Fruit fly (Drosophila melanogaster) whole organism, embryonic: ENCODE data around the gene Dus3.
A peak's percentile ranks its signal among the peaks of the same experiment; 100 is the strongest.

Source experiments
- Adf1 ChIP-seq: fragments of 200-800 bp; sonication (Bioruptor generic); IDR thresholded peaks from 2 replicates; pipeline ENCODE4 v1.3.6; 2022; ENCODE audit warnings: missing biosample characterization, missing genetic modification characterization
- Antp ChIP-seq: fragments of 200-800 bp; sonication (Bioruptor generic); optimal IDR thresholded peaks from 3 replicates; lab custom pipeline; 2016; ENCODE audit warnings: missing biosample characterization, missing genetic modification characterization
- Awh ChIP-seq: fragments of 200-800 bp; sonication (Bioruptor generic); IDR thresholded peaks from 2 replicates; pipeline ENCODE4, ENCODE4 v1.3.6; 2022; ENCODE audit warnings: missing biosample characterization, missing genetic modification characterization
- CG10321 ChIP-seq: fragments of 200-800 bp; sonication (Bioruptor generic); IDR thresholded peaks from 2 replicates; pipeline ENCODE4 v1.3.6; 2022; ENCODE audit warnings: missing biosample characterization, missing genetic modification characterization
- CG11723 ChIP-seq: fragments of 200-800 bp; sonication (Bioruptor generic); optimal IDR thresholded peaks from 2 replicates; lab custom pipeline; 2017; ENCODE audit warnings: missing biosample characterization, mild to moderate bottlenecking, missing genetic modification characterization
- CG12071 ChIP-seq: fragments of 200-800 bp; sonication (Bioruptor generic); optimal IDR thresholded peaks from 3 replicates; lab custom pipeline; 2018; ENCODE audit warnings: missing biosample characterization, mild to moderate bottlenecking, missing genetic modification characterization
- CG12299 ChIP-seq: fragments of 200-800 bp; sonication (Bioruptor generic); optimal IDR thresholded peaks from 2 replicates; lab custom pipeline; 2018; ENCODE audit warnings: missing biosample characterization, mild to moderate bottlenecking, missing genetic modification characterization
- CG13296 ChIP-seq: fragments of 200-800 bp; sonication (Bioruptor generic); optimal IDR thresholded peaks from 3 replicates; lab custom pipeline; 2018; ENCODE audit warnings: missing biosample characterization, mild to moderate bottlenecking, missing genetic modification characterization
- CG17359 ChIP-seq: fragments of 200-800 bp; sonication (Bioruptor generic); optimal IDR thresholded peaks from 3 replicates; lab custom pipeline; 2018; ENCODE audit warnings: missing biosample characterization, mild to moderate bottlenecking, missing genetic modification characterization, moderate library complexity
- CG2116 ChIP-seq: fragments of 200-800 bp; sonication (Bioruptor generic); optimal IDR thresholded peaks from 3 replicates; lab custom pipeline; 2018; ENCODE audit warnings: missing biosample characterization, mild to moderate bottlenecking, missing genetic modification characterization
- CG2875 ChIP-seq: fragments of 200-800 bp; sonication (Bioruptor generic); optimal IDR thresholded peaks from 2 replicates; lab custom pipeline; 2017; ENCODE audit warnings: missing biosample characterization, mild to moderate bottlenecking, missing genetic modification characterization, missing genetic modification reagents
- CG32767 ChIP-seq: fragments of 200-800 bp; sonication (Bioruptor generic); IDR thresholded peaks from 2 replicates; pipeline ENCODE4 v1.3.6; 2022; ENCODE audit warnings: missing biosample characterization, missing genetic modification characterization
- CG43689 ChIP-seq: fragments of 200-800 bp; sonication (Bioruptor generic); IDR thresholded peaks from 2 replicates; pipeline ENCODE4 v1.3.6; 2022; ENCODE audit warnings: missing biosample characterization, missing genetic modification characterization
- CG5245 ChIP-seq: fragments of 200-800 bp; sonication (Bioruptor generic); optimal IDR thresholded peaks from 3 replicates; lab custom pipeline; 2016; ENCODE audit warnings: missing biosample characterization, missing genetic modification characterization
- CG6175 ChIP-seq: fragments of 200-800 bp; sonication (Bioruptor generic); IDR thresholded peaks from 3 replicates; pipeline ENCODE4 v1.3.6; 2022; ENCODE audit warnings: missing biosample characterization, missing genetic modification characterization
- CG6791 ChIP-seq: fragments of 200-800 bp; sonication (Bioruptor generic); IDR thresholded peaks from 3 replicates; pipeline ENCODE4 v1.3.6; 2022; ENCODE audit warnings: missing biosample characterization, missing genetic modification characterization; ENCODE audit not compliant: partially characterized antibody
- CG9817 ChIP-seq: fragments of 200-800 bp; sonication (Bioruptor generic); optimal IDR thresholded peaks from 2 replicates; lab custom pipeline; 2018; ENCODE audit warnings: missing biosample characterization, mild to moderate bottlenecking, missing genetic modification characterization, moderate library complexity
- CTCF ChIP-seq: fragments of 200-800 bp; sonication (Bioruptor generic); optimal IDR thresholded peaks from 2 replicates; lab custom pipeline; 2017; ENCODE audit warnings: missing biosample characterization, mild to moderate bottlenecking, missing genetic modification characterization, moderate library complexity
- Chrac-16 ChIP-seq: fragments of 200-800 bp; sonication (Bioruptor generic); optimal IDR thresholded peaks from 3 replicates; lab custom pipeline; 2016; ENCODE audit warnings: missing biosample characterization, missing genetic modification characterization
- CrebB ChIP-seq: fragments of 200-800 bp; sonication (Bioruptor generic); optimal IDR thresholded peaks from 3 replicates; lab custom pipeline; 2018; ENCODE audit warnings: missing biosample characterization, mild to moderate bottlenecking, missing genetic modification characterization
- Dip3 ChIP-seq: fragments of 200-800 bp; sonication (Bioruptor generic); optimal IDR thresholded peaks from 3 replicates; lab custom pipeline; 2016; ENCODE audit warnings: missing biosample characterization, missing genetic modification characterization
- Dll ChIP-seq: fragments of 200-800 bp; sonication (Bioruptor generic); IDR thresholded peaks from 4 replicates; pipeline ENCODE4 v1.3.6; 2022; ENCODE audit warnings: missing biosample characterization, missing genetic modification characterization; ENCODE audit not compliant: partially characterized antibody
- HLH54F ChIP-seq: fragments of 200-800 bp; sonication (Bioruptor generic); optimal IDR thresholded peaks from 3 replicates; lab custom pipeline; 2016; ENCODE audit warnings: missing biosample characterization, missing genetic modification characterization
- Jarid2 ChIP-seq: fragments of 200-800 bp; sonication (Bioruptor generic); optimal IDR thresholded peaks from 3 replicates; lab custom pipeline; 2017; ENCODE audit warnings: mild to moderate bottlenecking, missing biosample characterization, missing genetic modification reagents, missing genetic modification characterization
- Pdp1 ChIP-seq, 2 experiments: fragments of 200-800 bp; sonication (Bioruptor generic); optimal IDR thresholded peaks; 3 replicates each; lab custom pipeline; 2016; ENCODE audit warnings: missing biosample characterization in 2 of 2, missing genetic modification characterization in 2 of 2, mild to moderate bottlenecking in 1 of 2, moderate library complexity in 1 of 2
- Ptx1 ChIP-seq: fragments of 200-800 bp; sonication (Bioruptor generic); IDR thresholded peaks from 2 replicates; pipeline ENCODE4 v1.3.6; 2022; ENCODE audit warnings: missing biosample characterization, missing genetic modification characterization
- Sry-β ChIP-seq: fragments of 200-800 bp; sonication (Bioruptor generic); optimal IDR thresholded peaks from 2 replicates; lab custom pipeline; 2018; ENCODE audit warnings: missing biosample characterization, mild to moderate bottlenecking, missing genetic modification characterization, moderate library complexity
- Stat92E ChIP-seq, 3 experiments: fragments of >200 bp in 2 of 3; fragments of 200-800 bp in 1 of 3; sonication (Bioruptor generic) in 1 of 3; optimal IDR thresholded peaks; 2 replicates each; lab custom pipeline; 2017 to 2019; ENCODE audit warnings: missing biosample characterization in 3 of 3, missing genetic modification characterization in 3 of 3, mild to moderate bottlenecking in 1 of 3, moderate library complexity in 1 of 3
- Taf1 ChIP-seq: fragments of 200-800 bp; sonication (Bioruptor generic); IDR thresholded peaks from 2 replicates; pipeline ENCODE4 v1.3.6; 2022; ENCODE audit warnings: missing biosample characterization, missing genetic modification characterization
- Usf ChIP-seq: fragments of 200-800 bp; sonication (Bioruptor generic); optimal IDR thresholded peaks from 2 replicates; lab custom pipeline; 2017; ENCODE audit warnings: missing genotype, missing biosample characterization, missing genetic modification characterization
- amos ChIP-seq: fragments of 200-800 bp; sonication (Bioruptor generic); IDR thresholded peaks from 2 replicates; pipeline ENCODE4 v1.3.6; 2022; ENCODE audit warnings: missing biosample characterization, missing genetic modification characterization; ENCODE audit not compliant: partially characterized antibody
- bcd ChIP-seq: fragments of 200-800 bp; sonication (Bioruptor generic); optimal IDR thresholded peaks from 2 replicates; lab custom pipeline; 2017; ENCODE audit warnings: missing biosample characterization, mild to moderate bottlenecking, missing genetic modification characterization
- crol ChIP-seq: fragments of 200-800 bp; sonication (Bioruptor generic); IDR thresholded peaks from 2 replicates; pipeline ENCODE4 v1.3.6; 2022; ENCODE audit warnings: missing biosample characterization, missing genetic modification characterization
- cwo ChIP-seq: fragments of 200-800 bp; sonication (Bioruptor generic); optimal IDR thresholded peaks from 3 replicates; lab custom pipeline; 2017; ENCODE audit warnings: missing biosample characterization, missing genetic modification characterization, mild to moderate bottlenecking, moderate library complexity, missing genetic modification reagents
- da ChIP-seq: fragments of 200-800 bp; sonication (Bioruptor generic); optimal IDR thresholded peaks from 2 replicates; lab custom pipeline; 2016; ENCODE audit warnings: missing biosample characterization, missing genetic modification characterization
- disco-r ChIP-seq: fragments of 200-800 bp; sonication (Bioruptor generic); optimal IDR thresholded peaks from 2 replicates; lab custom pipeline; 2016; ENCODE audit warnings: missing biosample characterization, missing genetic modification characterization
- dm ChIP-seq: fragments of 200-800 bp; sonication (Bioruptor generic); optimal IDR thresholded peaks from 3 replicates; lab custom pipeline; 2016; ENCODE audit warnings: missing biosample characterization, missing genetic modification characterization
- emc ChIP-seq: fragments of 200-800 bp; sonication (Bioruptor generic); optimal IDR thresholded peaks from 2 replicates; lab custom pipeline; 2016; ENCODE audit warnings: missing biosample characterization, missing genetic modification characterization
- ham ChIP-seq: fragments of 200-800 bp; sonication (Bioruptor generic); IDR thresholded peaks from 2 replicates; pipeline ENCODE4 v1.3.6; 2022; ENCODE audit warnings: missing biosample characterization, missing genetic modification characterization
- hbn ChIP-seq: fragments of 200-800 bp; sonication (Bioruptor generic); IDR thresholded peaks from 2 replicates; pipeline ENCODE4 v1.3.6; 2022; ENCODE audit warnings: missing biosample characterization, missing genetic modification characterization; ENCODE audit not compliant: partially characterized antibody
- her ChIP-seq: fragments of 200-800 bp; sonication (Bioruptor generic); optimal IDR thresholded peaks from 2 replicates; lab custom pipeline; 2016; ENCODE audit warnings: missing biosample characterization, missing genetic modification characterization
- insv ChIP-seq, 2 experiments: fragments of 200-800 bp; sonication (Bioruptor generic); optimal IDR thresholded peaks; 3 replicates each; lab custom pipeline; 2016 to 2018; ENCODE audit warnings: missing biosample characterization in 2 of 2, missing genetic modification characterization in 2 of 2
- maf-S ChIP-seq: fragments of 200-800 bp; sonication (Bioruptor generic); optimal IDR thresholded peaks from 2 replicates; lab custom pipeline; 2016; ENCODE audit warnings: missing biosample characterization, missing genetic modification characterization
- nerfin-1 ChIP-seq: fragments of 200-800 bp; sonication (Bioruptor generic); optimal IDR thresholded peaks from 3 replicates; lab custom pipeline; 2019; ENCODE audit warnings: missing biosample characterization, mild to moderate bottlenecking, missing genetic modification characterization, moderate library complexity
- nmo ChIP-seq: fragments of 200-800 bp; sonication (Bioruptor generic); optimal IDR thresholded peaks from 2 replicates; lab custom pipeline; 2018; ENCODE audit warnings: missing biosample characterization, mild to moderate bottlenecking, missing genetic modification characterization, moderate library complexity
- p53 ChIP-seq: fragments of 200-800 bp; sonication (Bioruptor generic); optimal IDR thresholded peaks from 2 replicates; lab custom pipeline; 2016; ENCODE audit warnings: missing biosample characterization, missing genetic modification characterization
- peb ChIP-seq: fragments of 200-800 bp; sonication (Bioruptor generic); IDR thresholded peaks from 2 replicates; pipeline ENCODE4 v1.3.6; 2022; ENCODE audit warnings: missing biosample characterization, missing genetic modification characterization
- tgo ChIP-seq: fragments of 200-800 bp; sonication (Bioruptor generic); IDR thresholded peaks from 3 replicates; pipeline ENCODE4 v1.3.6; 2022; ENCODE audit warnings: missing biosample characterization, missing genetic modification characterization
- tna ChIP-seq: fragments of 200-800 bp; sonication (Bioruptor generic); IDR thresholded peaks from 2 replicates; pipeline ENCODE4 v1.3.6; 2022; ENCODE audit warnings: missing biosample characterization, missing genetic modification characterization; ENCODE audit not compliant: partially characterized antibody

Gene Dus3

DNA sequence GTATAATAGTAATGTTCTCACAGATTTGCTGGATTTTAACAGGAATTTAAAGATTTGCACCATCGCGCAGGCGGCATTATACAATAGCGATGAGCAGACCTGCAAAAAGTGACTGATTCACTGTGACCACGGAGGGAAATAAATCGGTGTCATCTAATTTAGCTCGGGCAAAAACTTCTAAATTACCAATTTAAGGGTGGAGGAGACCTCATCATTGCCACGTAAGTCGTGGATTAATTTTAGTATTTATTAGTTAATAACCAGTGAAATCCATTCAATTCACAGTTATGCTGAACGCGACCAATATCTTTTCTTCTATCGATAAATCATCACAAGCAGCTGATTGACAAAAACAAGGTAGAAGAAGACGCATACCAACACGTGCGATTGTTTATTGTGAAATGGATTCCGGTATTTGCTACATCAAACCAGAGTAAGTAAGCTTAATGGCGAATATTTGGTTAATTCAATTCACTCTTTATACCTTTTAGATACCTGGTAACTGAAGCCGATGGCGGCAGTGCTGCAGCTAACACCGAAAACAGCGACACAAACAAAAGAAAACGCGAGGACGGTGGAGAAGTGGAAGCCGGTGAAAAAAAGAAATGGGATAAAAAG, at the start of gene Dus3, which contains the start of gene CG10628 (continued):
- TF ChIP-seq ham (GFP tag; lab: Robert Waterston, UW) (peak; percentile 61; the same call in 1 of the 2 replicates), Dip3 (peak; percentile 90), CrebB (peak; percentile 87), Antp (GFP tag; lab: Kevin White, UChicago) (peak; percentile 94), p53 (peak; percentile 73), CG43689 (GFP tag; lab: Robert Waterston, UW) (peak; percentile 59; the same call in 1 of the 2 replicates), CG9817 (tag; lab: Kevin White, UChicago) (peak; percentile 92), her (GFP tag; lab: Kevin White, UChicago) (peak; percentile 86), tgo (GFP tag; lab: Robert Waterston, UW) (peak; percentile 93), bcd (GFP tag; lab: Kevin White, UChicago) (peak; percentile 90), peb (GFP tag; lab: Robert Waterston, UW) (peak; percentile 85), CG17359 (tag; lab: Kevin White, UChicago) (peak; percentile 89), Taf1 (GFP tag; lab: Robert Waterston, UW) (peak; percentile 81; the same call in 1 of the 2 replicates), Pdp1 (GFP tag; optimal IDR thresholded peaks at IDR 0.05; lab: Kevin White, UChicago) (peak; percentile 96), maf-S (GFP tag; lab: Kevin White, UChicago) (peak; percentile 89), Ptx1 (peak; percentile 95), CG2875 (GFP tag; lab: Kevin White, UChicago) (peak; percentile 60), CTCF (GFP tag; lab: Kevin White, UChicago) (peak; percentile 15), CG32767 (GFP tag; lab: Robert Waterston, UW) (peak; percentile 79; the same call in 1 of the 2 replicates), Adf1 (GFP tag; lab: Robert Waterston, UW) (peak; percentile 60), CG6791 (GFP tag; lab: Robert Waterston, UW) (no peak), Usf (peak; percentile 77), CG6175 (GFP tag; lab: Robert Waterston, UW) (peak; percentile 71; the same call in 2 of the 3 replicates), nerfin-1 (tag; lab: Kevin White, UChicago) (peak; percentile 96), crol (GFP tag; lab: Robert Waterston, UW) (0 out of 2 replicates have a peak, but pooled peaks have one; percentile 33), hbn (GFP tag; lab: Robert Waterston, UW) (0 out of 2 replicates have a peak, but pooled peaks have one; percentile 28), Dll (peak; percentile 77), Awh (GFP tag; lab: Robert Waterston, UW) (peak; percentile 82), CG5245 (peak; percentile 71), tna (GFP tag; lab: Robert Waterston, UW) (no peak), Jarid2 (GFP tag; lab: Kevin White, UChicago) (peak; percentile 46), amos (GFP tag; lab: Robert Waterston, UW) (peak; percentile 47; the same call in 1 of the 2 replicates), Stat92E (GFP tag; optimal IDR thresholded peaks at IDR 0.05; lab: Kevin White, UChicago) (peak in 1 of 3 experiments; percentile 0), CG12299 (tag; lab: Kevin White, UChicago) (peak; percentile 82), nmo (peak; percentile 94), HLH54F (GFP tag; lab: Kevin White, UChicago) (peak; percentile 96), dm (GFP tag; lab: Kevin White, UChicago) (peak; percentile 97), emc (GFP tag; lab: Kevin White, UChicago) (peak; percentile 84), disco-r (peak; percentile 83), CG12071 (GFP tag; lab: Kevin White, UChicago) (peak; percentile 82), da (peak; percentile 73), Sry-β (peak; percentile 91), cwo (peak; percentile 91), Chrac-16 (GFP tag; lab: Kevin White, UChicago) (peak; percentile 89), CG10321 (GFP tag; lab: Robert Waterston, UW) (peak; percentile 67; the same call in 1 of the 2 replicates), insv (GFP tag; optimal IDR thresholded peaks at IDR 0.05; lab: Kevin White, UChicago) (peak in 1 of 2 experiments; percentile 58), CG13296 (peak; percentile 80), CG2116 (GFP tag; lab: Kevin White, UChicago) (peak; percentile 82), CG11723 (GFP tag; lab: Kevin White, UChicago) (peak; percentile 78)
